Worm (Caenorhabditis elegans) whole organism, young adult: Measurements from ENCODE around the gene C18A11.1.

ENCODE experiments used
- B0261.1 ChIP-seq: sonication (generic microtip); optimal IDR thresholded peaks from 2 replicates; lab custom pipeline; 2016; ENCODE audit warnings: mild to moderate bottlenecking, missing genetic modification characterization, moderate library complexity, missing compliant biosample characterization
- D2030.7 ChIP-seq: fragments of 200-800 bp; sonication (Bioruptor generic); IDR thresholded peaks from 2 replicates; pipeline ENCODE4 v1.3.6; 2022; ENCODE audit warnings: missing genetic modification reagents, missing genetic modification characterization, missing compliant biosample characterization
- F22D6.2 ChIP-seq: sonication (generic microtip); optimal IDR thresholded peaks from 2 replicates; lab custom pipeline; 2016; ENCODE audit warnings: mild to moderate bottlenecking, missing genetic modification characterization, missing compliant biosample characterization
- F37B4.10 ChIP-seq: fragments of 200-800 bp; sonication (Bioruptor generic); IDR thresholded peaks from 2 replicates; pipeline ENCODE4 v1.3.6; 2022; ENCODE audit warnings: missing genetic modification characterization, missing compliant biosample characterization
- F49E8.2 ChIP-seq: sonication (generic microtip); optimal IDR thresholded peaks from 3 replicates; lab custom pipeline; 2017; ENCODE audit warnings: missing genetic modification characterization, mild to moderate bottlenecking, missing compliant biosample characterization, antibody characterized with exemption, moderate library complexity; ENCODE audit not compliant: insufficient read depth
- K11D2.4 ChIP-seq: fragments of 200-800 bp; sonication (Bioruptor generic); IDR thresholded peaks from 2 replicates; pipeline ENCODE4 v1.3.6; 2022; ENCODE audit warnings: missing genetic modification reagents, missing genetic modification characterization, missing compliant biosample characterization
- Y53F4B.3 ChIP-seq: fragments of 200-800 bp; sonication (Bioruptor generic); IDR thresholded peaks from 2 replicates; pipeline ENCODE4 v1.3.6; 2022; ENCODE audit warnings: missing genetic modification reagents, missing genetic modification characterization, missing compliant biosample characterization
- Y56A3A.18 ChIP-seq: fragments of 200-800 bp; sonication (Bioruptor generic); IDR thresholded peaks from 2 replicates; pipeline ENCODE4 v1.3.6; 2022; ENCODE audit warnings: missing genetic modification reagents, missing genetic modification characterization, missing compliant biosample characterization
- Y67H2A.10 ChIP-seq: fragments of 200-800 bp; sonication (Bioruptor generic); conservative IDR thresholded peaks from 2 replicates; pipeline ENCODE4 v1.3.6; 2022; ENCODE audit warnings: missing genetic modification reagents, missing genetic modification characterization, missing compliant biosample characterization
- aptf-2 ChIP-seq: fragments of 200-800 bp; sonication (Bioruptor generic); conservative IDR thresholded peaks from 2 replicates; pipeline ENCODE4 v1.3.6; 2022; ENCODE audit warnings: missing genetic modification reagents, missing genetic modification characterization, missing compliant biosample characterization
- ccch-3 ChIP-seq: fragments of 200-800 bp; sonication (Bioruptor generic); optimal IDR thresholded peaks from 2 replicates; lab custom pipeline; 2018; ENCODE audit warnings: mild to moderate bottlenecking, missing genetic modification characterization, missing compliant biosample characterization
- cebp-1 ChIP-seq, 2 experiments: fragments of 200-800 bp in 1 of 2; sonication (Bioruptor generic) in 1 of 2; sonication (generic microtip) in 1 of 2; IDR thresholded peaks in 1 of 2; optimal IDR thresholded peaks in 1 of 2; 2 replicates each; pipeline versions ENCODE4 v1.3.6 to Lab custom; 2017 to 2022; ENCODE audit warnings: missing compliant biosample characterization in 2 of 2, missing genetic modification characterization in 2 of 2, mild to moderate bottlenecking in 1 of 2, missing genetic modification reagents in 1 of 2, moderate library complexity in 1 of 2
- ceh-100 ChIP-seq: fragments of 200-800 bp; sonication (Bioruptor generic); IDR thresholded peaks from 2 replicates; pipeline ENCODE4 v1.3.6; 2022; ENCODE audit warnings: missing genetic modification reagents, missing genetic modification characterization, missing compliant biosample characterization
- ceh-40 ChIP-seq: fragments of 200-800 bp; sonication (Bioruptor generic); IDR thresholded peaks from 2 replicates; pipeline ENCODE4 v1.3.6; 2022; ENCODE audit warnings: missing genetic modification characterization, missing compliant biosample characterization
- ceh-58 ChIP-seq: fragments of 200-800 bp; sonication (Bioruptor generic); IDR thresholded peaks from 2 replicates; pipeline ENCODE4 v1.3.6; 2022; ENCODE audit warnings: missing genetic modification characterization, missing compliant biosample characterization
- ceh-91 ChIP-seq: fragments of 200-800 bp; sonication (Bioruptor generic); IDR thresholded peaks from 2 replicates; pipeline ENCODE4 v1.3.6; 2022; ENCODE audit warnings: missing genetic modification reagents, missing genetic modification characterization, missing compliant biosample characterization
- chd-7 ChIP-seq: sonication (generic microtip); optimal IDR thresholded peaks from 2 replicates; lab custom pipeline; 2016; ENCODE audit warnings: mild to moderate bottlenecking, missing genetic modification characterization, moderate library complexity, missing compliant biosample characterization
- dox-1 ChIP-seq: fragments of 200-800 bp; sonication (Bioruptor generic); IDR thresholded peaks from 2 replicates; pipeline ENCODE4 v1.3.6; 2022; ENCODE audit warnings: missing genetic modification reagents, missing genetic modification characterization, missing compliant biosample characterization
- dpl-1 ChIP-seq: fragments of 150-350 bp; optimal IDR thresholded peaks from 2 replicates; lab custom pipeline; 2014; ENCODE audit warnings: missing biosample characterization, missing genetic modification reagents, missing genetic modification characterization
- egl-18 ChIP-seq: fragments of 200-800 bp; sonication (Bioruptor generic); IDR thresholded peaks from 2 replicates; pipeline ENCODE4 v1.3.6; 2022; ENCODE audit warnings: missing genetic modification reagents, missing genetic modification characterization, missing compliant biosample characterization
- egl-44 ChIP-seq: fragments of 200-800 bp; sonication (Bioruptor generic); IDR thresholded peaks from 2 replicates; pipeline ENCODE4 v1.3.6; 2022; ENCODE audit warnings: missing genetic modification reagents, missing genetic modification characterization, missing compliant biosample characterization
- ekl-4 ChIP-seq: fragments of 200-800 bp; sonication (Bioruptor generic); IDR thresholded peaks from 2 replicates; pipeline ENCODE4 v1.3.6; 2022; ENCODE audit warnings: missing genetic modification reagents, missing genetic modification characterization, missing compliant biosample characterization
- ets-4 ChIP-seq: fragments of 200-800 bp; sonication (Bioruptor generic); optimal IDR thresholded peaks from 2 replicates; lab custom pipeline; 2018; ENCODE audit warnings: mild to moderate bottlenecking, missing genetic modification characterization, missing compliant biosample characterization
- gei-17 ChIP-seq: fragments of 200-800 bp; sonication (Bioruptor generic); optimal IDR thresholded peaks from 2 replicates; lab custom pipeline; 2018; ENCODE audit warnings: mild to moderate bottlenecking, missing genetic modification characterization, missing compliant biosample characterization
- him-1 ChIP-seq: sonication (generic microtip); optimal IDR thresholded peaks from 2 replicates; lab custom pipeline; 2016; ENCODE audit warnings: missing genotype, missing genetic modification reagents, missing genetic modification characterization, missing compliant biosample characterization
- hmg-20 ChIP-seq: fragments of 200-800 bp; sonication (Bioruptor generic); IDR thresholded peaks from 2 replicates; pipeline ENCODE4 v1.3.6; 2022; ENCODE audit warnings: missing genetic modification reagents, missing genetic modification characterization, missing compliant biosample characterization
- hsf-1 ChIP-seq: fragments of 200-800 bp; sonication (Bioruptor generic); IDR thresholded peaks from 2 replicates; pipeline ENCODE4 v1.3.6; 2022; ENCODE audit warnings: missing genetic modification reagents, missing genetic modification characterization, missing compliant biosample characterization
- let-526 ChIP-seq: fragments of 200-800 bp; sonication (Bioruptor generic); IDR thresholded peaks from 2 replicates; pipeline ENCODE4 v1.3.6; 2022; ENCODE audit warnings: missing genetic modification reagents, missing genetic modification characterization, missing compliant biosample characterization
- let-607 ChIP-seq, 2 experiments: fragments of 200-800 bp in 1 of 2; sonication (Bioruptor generic) in 1 of 2; sonication (generic microtip) in 1 of 2; optimal IDR thresholded peaks; 2 replicates each; lab custom pipeline; 2016 to 2018; ENCODE audit warnings: mild to moderate bottlenecking in 2 of 2, missing compliant biosample characterization in 2 of 2, missing genetic modification characterization in 2 of 2, moderate library complexity in 2 of 2, missing genotype in 1 of 2
- lin-35 ChIP-seq, 3 experiments: fragments of 150-350 bp in 2 of 3; sonication (generic microtip) in 1 of 3; optimal IDR thresholded peaks; 2 replicates each; lab custom pipeline; 2014 to 2018; ENCODE audit warnings: missing biosample characterization in 3 of 3, missing genetic modification characterization in 3 of 3, missing genetic modification reagents in 3 of 3
- lin-54 ChIP-seq: fragments of 200-800 bp; sonication (Bioruptor generic); optimal IDR thresholded peaks from 2 replicates; lab custom pipeline; 2018; ENCODE audit warnings: mild to moderate bottlenecking, missing genetic modification characterization, missing compliant biosample characterization
- lir-1 ChIP-seq: fragments of 200-800 bp; sonication (Bioruptor generic); conservative IDR thresholded peaks from 2 replicates; pipeline ENCODE4 v1.3.6; 2022; ENCODE audit warnings: missing genetic modification reagents, missing genetic modification characterization, missing compliant biosample characterization
- lsy-27 ChIP-seq: sonication (generic microtip); optimal IDR thresholded peaks from 2 replicates; lab custom pipeline; 2017; ENCODE audit warnings: missing genetic modification characterization, mild to moderate bottlenecking, missing compliant biosample characterization, antibody characterized with exemption, missing genotype, borderline replicate concordance; ENCODE audit not compliant: insufficient read depth
- mcd-1 ChIP-seq: fragments of 200-800 bp; sonication (Bioruptor generic); IDR thresholded peaks from 2 replicates; pipeline ENCODE4 v1.3.6; 2022; ENCODE audit warnings: missing genetic modification reagents, missing genetic modification characterization, missing compliant biosample characterization
- nfyb-1 ChIP-seq: fragments of 200-800 bp; sonication (Bioruptor generic); IDR thresholded peaks from 2 replicates; pipeline ENCODE4 v1.3.6; 2022; ENCODE audit warnings: missing genetic modification reagents, missing genetic modification characterization, missing compliant biosample characterization
- nhr-27 ChIP-seq: fragments of 200-800 bp; sonication (Bioruptor generic); optimal IDR thresholded peaks from 2 replicates; lab custom pipeline; 2018; ENCODE audit warnings: mild to moderate bottlenecking, missing genetic modification characterization, moderate library complexity, missing compliant biosample characterization
- pbrm-1 ChIP-seq: fragments of 200-800 bp; sonication (Bioruptor generic); IDR thresholded peaks from 2 replicates; pipeline ENCODE4 v1.3.6; 2022; ENCODE audit warnings: missing genetic modification reagents, missing genetic modification characterization, missing compliant biosample characterization
- repo-1 ChIP-seq: sonication (generic microtip); optimal IDR thresholded peaks from 2 replicates; lab custom pipeline; 2017; ENCODE audit warnings: mild to moderate bottlenecking, missing genetic modification characterization, missing compliant biosample characterization
- sea-2 ChIP-seq: fragments of 200-800 bp; sonication (Bioruptor generic); IDR thresholded peaks from 2 replicates; pipeline ENCODE4 v1.3.6; 2022; ENCODE audit warnings: missing genetic modification characterization, missing compliant biosample characterization
- sptf-2 ChIP-seq: fragments of 200-800 bp; sonication (Bioruptor generic); optimal IDR thresholded peaks from 2 replicates; lab custom pipeline; 2018; ENCODE audit warnings: mild to moderate bottlenecking, missing genetic modification characterization, missing compliant biosample characterization
- tbx-9 ChIP-seq: sonication (generic microtip); optimal IDR thresholded peaks from 2 replicates; lab custom pipeline; 2016; ENCODE audit warnings: borderline replicate concordance, missing genetic modification characterization, inconsistent platforms, missing compliant biosample characterization
- unc-130 ChIP-seq: sonication (generic microtip); optimal IDR thresholded peaks from 2 replicates; lab custom pipeline; 2016; ENCODE audit warnings: missing genetic modification reagents, missing genetic modification characterization, missing compliant biosample characterization
- ztf-3 ChIP-seq: fragments of 200-800 bp; sonication (Bioruptor generic); optimal IDR thresholded peaks from 2 replicates; lab custom pipeline; 2018; ENCODE audit warnings: mild to moderate bottlenecking, missing genetic modification characterization, missing compliant biosample characterization

Gene C18A11.1

DNA sequence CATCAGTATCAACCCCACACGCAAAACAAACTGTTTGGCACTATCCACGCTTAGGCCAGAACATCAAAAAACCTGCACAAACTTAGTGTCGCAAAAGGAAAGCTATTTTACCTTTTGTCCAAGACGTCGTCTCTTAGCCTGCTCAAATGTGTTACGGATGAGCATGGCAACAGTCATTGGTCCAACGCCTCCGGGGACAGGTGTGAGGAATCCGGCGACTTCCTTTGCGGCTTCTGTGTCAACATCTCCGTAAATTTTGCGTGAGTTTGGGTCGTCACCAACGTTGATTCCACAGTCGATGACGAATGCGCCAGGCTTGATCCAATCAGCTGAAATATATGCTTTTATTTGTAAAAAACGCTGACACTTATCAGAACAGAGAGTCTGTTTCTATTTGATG lies 15.5 kb downstream of the C18A11.1 start:
- TF ChIP-seq lir-1 (GFP tag; lab: Robert Waterston, UW) (no peak), Y53F4B.3 (GFP tag; lab: Robert Waterston, UW) (no peak), him-1 (no peak), lin-35 (GFP tag; optimal IDR thresholded peaks at IDR 0.05; lab: Kevin White, UChicago) (no peak), repo-1 (tag; lab: Kevin White, UChicago) (no peak), nfyb-1 (no peak), D2030.7 (GFP tag; lab: Robert Waterston, UW) (no peak), sptf-2 (no peak), pbrm-1 (GFP tag; lab: Robert Waterston, UW) (no peak), K11D2.4 (no peak), unc-130 (GFP tag; lab: Kevin White, UChicago) (no peak), ceh-100 (GFP tag; lab: Robert Waterston, UW) (no peak), F22D6.2 (no peak), hsf-1 (GFP tag; lab: Robert Waterston, UW) (no peak)
- TF ChIP-seq, all 124 proteins: peak for 0

DNA sequence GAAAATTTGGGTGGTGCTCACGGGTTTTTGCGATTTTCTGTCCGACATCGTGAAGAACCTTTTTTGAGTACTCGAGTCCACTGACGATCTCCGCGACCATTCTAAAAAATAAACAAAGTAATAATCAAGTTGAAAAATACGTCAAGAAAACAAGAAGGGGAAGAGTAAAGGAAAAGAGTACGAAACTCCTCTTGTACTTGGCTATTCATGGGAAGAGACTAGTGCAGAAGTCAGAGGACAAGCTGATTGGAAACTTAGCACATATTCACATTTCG lies 17.3 kb downstream of the C18A11.1 start, which contains the start of gene dao-3:
dao-3 (minus strand) TSS at position 101 of the 275 bp plus-strand sequence.
- TF ChIP-seq lir-1 (GFP tag; lab: Robert Waterston, UW), result no peak
- TF ChIP-seq cebp-1 (GFP tag; IDR thresholded peaks at IDR 0.05; lab: Robert Waterston, UW), result no peak
- TF ChIP-seq cebp-1 (tag; optimal IDR thresholded peaks at IDR 0.05; lab: Kevin White, UChicago), result no peak
- TF ChIP-seq ztf-3, result no peak
- no peak for TF ChIP-seq dox-1 (GFP tag; lab: Robert Waterston, UW)
- TF ChIP-seq ets-4 (GFP tag; lab: Kevin White, UChicago), result no peak
- TF ChIP-seq ceh-58 (GFP tag; lab: Robert Waterston, UW), result no peak
- no peak for TF ChIP-seq F37B4.10 (GFP tag; lab: Robert Waterston, UW)

DNA sequence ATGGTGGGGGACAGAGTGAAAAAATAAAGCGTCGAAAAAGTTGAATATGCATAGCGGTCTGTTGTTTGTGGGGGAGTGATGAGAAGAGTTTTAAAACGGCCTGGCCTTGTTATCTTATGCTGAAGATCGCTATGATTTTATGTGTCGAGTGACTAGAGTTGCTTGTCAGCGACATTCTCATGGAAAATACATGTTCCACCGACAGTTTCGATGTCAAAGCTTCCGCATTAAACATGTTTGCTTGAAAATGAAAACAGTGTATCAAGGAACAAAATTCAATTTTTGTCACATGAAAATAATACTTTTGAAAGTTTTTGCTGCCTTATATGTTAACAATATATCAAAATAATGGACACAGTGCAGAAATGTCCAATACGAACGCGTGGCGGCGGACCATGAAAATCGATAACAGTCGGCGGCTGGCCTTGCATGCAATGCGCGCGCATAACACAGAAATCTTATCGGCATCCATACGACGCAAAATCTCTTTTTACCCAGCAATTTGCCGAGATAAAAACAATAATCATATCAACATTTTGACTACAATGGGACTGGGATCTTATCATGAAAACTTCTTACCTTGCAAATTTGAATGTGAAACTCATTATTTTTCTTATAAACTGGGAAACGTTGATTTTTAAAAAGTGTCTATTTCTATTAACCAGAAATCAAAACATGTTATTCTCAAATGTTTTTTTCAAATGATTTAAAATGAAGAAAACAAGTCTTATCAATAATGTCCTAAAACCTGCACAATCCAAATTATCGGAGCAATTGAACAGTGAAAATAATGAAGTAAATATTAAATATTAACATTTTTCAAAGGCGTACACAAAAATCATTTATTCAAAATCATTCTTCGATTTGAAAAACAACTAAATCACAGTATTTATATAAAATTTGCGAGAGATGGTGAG lies 17.9 kb downstream of the C18A11.1 start:
- TF ChIP-seq lsy-27 (tag; lab: Kevin White, UChicago), result no peak
- no peak for TF ChIP-seq B0261.1 (tag; lab: Kevin White, UChicago)
- TF ChIP-seq gei-17 (GFP tag; lab: Kevin White, UChicago), result no peak
- no peak for TF ChIP-seq egl-44
- 0 out of 2 replicates have a peak, but pooled peaks have one; percentile 18 for TF ChIP-seq let-526
- TF ChIP-seq mcd-1, result 0 out of 2 replicates have a peak, but pooled peaks have one; percentile 10
- TF ChIP-seq ccch-3, result no peak
- no peak for TF ChIP-seq aptf-2
- TF ChIP-seq chd-7 (tag; lab: Kevin White, UChicago), result peak; percentile 9
- no peak for TF ChIP-seq ceh-91 (GFP tag; lab: Robert Waterston, UW)
- no peak for TF ChIP-seq Y67H2A.10 (GFP tag; lab: Robert Waterston, UW)
- TF ChIP-seq ekl-4 (GFP tag; lab: Robert Waterston, UW), result peak; percentile 39; the same call in 1 of the 2 replicates
- no peak for TF ChIP-seq F37B4.10 (GFP tag; lab: Robert Waterston, UW)
- no peak for TF ChIP-seq lin-54
- TF ChIP-seq hmg-20 (GFP tag; lab: Robert Waterston, UW), result 0 out of 2 replicates have a peak, but pooled peaks have one; percentile 10
- TF ChIP-seq tbx-9 (tag; lab: Kevin White, UChicago), result no peak
- 0 out of 2 replicates have a peak, but pooled peaks have one; percentile 9 for TF ChIP-seq ceh-40 (GFP tag; lab: Robert Waterston, UW)
- no peak for TF ChIP-seq sea-2
- TF ChIP-seq K11D2.4, result peak; percentile 29; the same call in 1 of the 2 replicates
- no peak for TF ChIP-seq egl-18 (GFP tag; lab: Robert Waterston, UW)
- TF ChIP-seq Y56A3A.18, result no peak
- TF ChIP-seq dpl-1 (GFP tag; lab: Kevin White, UChicago), result no peak
- TF ChIP-seq let-607 (tag; optimal IDR thresholded peaks at IDR 0.05; lab: Kevin White, UChicago), result no peak
- no peak for TF ChIP-seq nhr-27
- no peak for TF ChIP-seq F49E8.2
